Fruit fly (Drosophila melanogaster): ENCODE measurements around the gene Hsp67Bc.

The Hsp67Bc gene

DNA sequence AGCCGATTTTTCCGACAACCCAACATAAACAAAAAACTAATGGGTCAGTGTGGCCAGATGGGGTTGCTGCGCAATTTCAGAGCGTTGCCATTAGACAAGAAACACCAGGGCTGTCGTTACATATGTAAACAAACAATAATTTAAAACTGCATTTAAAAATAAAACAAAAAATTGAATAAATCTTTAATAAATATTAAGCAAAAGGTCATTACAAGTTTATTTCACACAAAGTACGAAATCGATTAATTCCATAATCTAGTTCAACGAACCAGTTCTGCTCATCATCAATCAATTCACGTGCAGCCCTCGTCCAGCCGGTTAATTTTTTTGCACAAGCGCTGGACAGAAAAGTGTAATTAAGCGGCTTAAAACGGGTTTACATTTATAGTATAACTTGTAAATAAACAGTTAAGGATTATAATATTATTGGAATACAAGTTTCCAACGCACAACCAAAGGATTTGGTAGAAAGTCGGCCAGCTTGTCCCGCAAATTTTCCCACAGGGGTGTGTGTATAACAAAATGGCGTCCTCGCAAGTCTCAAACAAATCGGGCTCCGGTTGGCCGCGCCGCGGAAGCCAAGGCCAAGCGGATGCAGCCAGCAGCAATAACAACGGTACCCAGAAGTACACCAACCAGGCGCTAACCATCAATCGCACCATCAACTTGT lies 38.6 kb upstream of the Hsp67Bc start, which contains the start of the genes CG4022 and Cpsf5 (continued):
- TF ChIP-seq Max (GFP tag; optimal IDR thresholded peaks at IDR 0.05) (peak; percentile 86), br (optimal IDR thresholded peaks at IDR 0.05) (no peak), mam (GFP tag; optimal IDR thresholded peaks at IDR 0.05) (peak; percentile 73), zf30C (GFP tag; optimal IDR thresholded peaks at IDR 0.05) (no peak), Lhr (GFP tag; optimal IDR thresholded peaks at IDR 0.05) (peak; percentile 80), CG6689 (GFP tag; IDR thresholded peaks at IDR 0.05) (peak; percentile 79), slou (GFP tag; optimal IDR thresholded peaks at IDR 0.05) (peak; percentile 51), Deaf1 (tag; optimal IDR thresholded peaks at IDR 0.05) (peak; percentile 60), CG7963 (GFP tag; IDR thresholded peaks at IDR 0.05; ENCODE audit: partially characterized antibody) (no peak), pan (optimal IDR thresholded peaks at IDR 0.05) (no peak), pan (GFP tag; optimal IDR thresholded peaks at IDR 0.05 in 1 of 2, IDR thresholded peaks at IDR 0.05 in 1 of 2) (peak in 1 of 2 experiments; percentile 86), jigr1 (GFP tag; IDR thresholded peaks at IDR 0.05) (no peak), hbn (GFP tag; IDR thresholded peaks at IDR 0.05; ENCODE audit: partially characterized antibody) (no peak), CG11093 (GFP tag; IDR thresholded peaks at IDR 0.05) (peak; percentile 76; the same call in 2 of the 3 replicates), CG12942 (GFP tag; optimal IDR thresholded peaks at IDR 0.05) (peak; percentile 73), CG15269 (tag; optimal IDR thresholded peaks at IDR 0.05) (peak; percentile 88), lmd (GFP tag; IDR thresholded peaks at IDR 0.05) (peak; percentile 81), Dfd (GFP tag; optimal IDR thresholded peaks at IDR 0.05) (no peak), B-H2 (GFP tag; optimal IDR thresholded peaks at IDR 0.05) (peak; percentile 89), CG6765 (GFP tag; optimal IDR thresholded peaks at IDR 0.05) (no peak), oc (tag; optimal IDR thresholded peaks at IDR 0.05) (peak; percentile 63), Six4 (GFP tag; optimal IDR thresholded peaks at IDR 0.05) (peak; percentile 69), kni (GFP tag; optimal IDR thresholded peaks at IDR 0.05) (peak; percentile 93), CG16813 (GFP tag; IDR thresholded peaks at IDR 0.05; ENCODE audit: partially characterized antibody) (peak; percentile 48; the same call in 1 of the 3 replicates), eyg (GFP tag; optimal IDR thresholded peaks at IDR 0.05) (peak; percentile 2), CG10565 (GFP tag; optimal IDR thresholded peaks at IDR 0.05) (no peak), CG6683 (GFP tag; optimal IDR thresholded peaks at IDR 0.05) (peak; percentile 53), CG13296 (GFP tag; optimal IDR thresholded peaks at IDR 0.05) (peak; percentile 72), Rx (GFP tag; IDR thresholded peaks at IDR 0.05) (peak; percentile 38; the same call in 1 of the 2 replicates), hth (optimal IDR thresholded peaks at IDR 0.05) (no peak), da (GFP tag; optimal IDR thresholded peaks at IDR 0.05) (peak; percentile 21), org-1 (GFP tag; optimal IDR thresholded peaks at IDR 0.05) (peak; percentile 45), D (optimal IDR thresholded peaks at IDR 0.05) (no peak), D (GFP tag; optimal IDR thresholded peaks at IDR 0.05) (peak; percentile 75), ci (GFP tag; IDR thresholded peaks at IDR 0.05) (peak; percentile 90), insv (GFP tag; optimal IDR thresholded peaks at IDR 0.05) (peak in 1 of 2 experiments; percentile 66), CG4730 (GFP tag; IDR thresholded peaks at IDR 0.05) (peak; percentile 62), Aef1 (GFP tag; IDR thresholded peaks at IDR 0.05) (peak; percentile 76), run (tag; optimal IDR thresholded peaks at IDR 0.05) (peak; percentile 54), CG12219 (GFP tag; optimal IDR thresholded peaks at IDR 0.05) (peak; percentile 69), ken (GFP tag; IDR thresholded peaks at IDR 0.05) (peak; percentile 87), amos (GFP tag; IDR thresholded peaks at IDR 0.05; ENCODE audit: partially characterized antibody) (peak; percentile 48; the same call in 1 of the 2 replicates), cato (GFP tag; optimal IDR thresholded peaks at IDR 0.05; ENCODE audit: borderline replicate concordance) (peak; percentile 54), HmgD (GFP tag; optimal IDR thresholded peaks at IDR 0.05) (no peak), CG4854 (GFP tag; optimal IDR thresholded peaks at IDR 0.05) (peak; percentile 62), ind (GFP tag; optimal IDR thresholded peaks at IDR 0.05) (peak; percentile 75), repo (GFP tag; optimal IDR thresholded peaks at IDR 0.05) (peak; percentile 2), NK7.1 (GFP tag; optimal IDR thresholded peaks at IDR 0.05) (no peak), CG18262 (tag; optimal IDR thresholded peaks at IDR 0.05) (peak; percentile 84), Hr3 (GFP tag; optimal IDR thresholded peaks at IDR 0.05) (peak; percentile 75), CG13775 (GFP tag; optimal IDR thresholded peaks at IDR 0.05) (peak; percentile 87)

All from whole organism, embryonic.